Fruit fly (Drosophila melanogaster) whole organism, adult: ENCODE data around the gene CG15418.

Experiments used
- CG11617 ChIP-seq: fragments of 200-800 bp; sonication (Bioruptor generic); optimal IDR thresholded peaks from 2 replicates; lab custom pipeline; 2017; ENCODE audit warnings: mild to moderate bottlenecking, missing biosample characterization, missing genetic modification reagents, missing genetic modification characterization
- CG12768 ChIP-seq: fragments of 200-800 bp; sonication (Bioruptor generic); optimal IDR thresholded peaks from 2 replicates; lab custom pipeline; 2017; ENCODE audit warnings: missing biosample characterization, missing genetic modification characterization, mild to moderate bottlenecking, moderate library complexity, missing genetic modification reagents
- CG14711 ChIP-seq: fragments of 200-800 bp; sonication (Bioruptor generic); optimal IDR thresholded peaks from 2 replicates; lab custom pipeline; 2018; ENCODE audit warnings: missing biosample characterization, mild to moderate bottlenecking, missing genetic modification characterization, moderate library complexity
- CG1620 ChIP-seq: fragments of 200-800 bp; sonication (Bioruptor generic); optimal IDR thresholded peaks from 2 replicates; lab custom pipeline; 2016; ENCODE audit warnings: missing biosample characterization, missing genetic modification characterization
- CG33017 ChIP-seq: fragments of 200-800 bp; sonication (Bioruptor generic); optimal IDR thresholded peaks from 2 replicates; lab custom pipeline; 2018; ENCODE audit warnings: missing biosample characterization, mild to moderate bottlenecking, missing genetic modification characterization, moderate library complexity
- CG7045 ChIP-seq: fragments of 200-800 bp; sonication (Bioruptor generic); optimal IDR thresholded peaks from 2 replicates; lab custom pipeline; 2017; ENCODE audit warnings: missing biosample characterization, mild to moderate bottlenecking, missing genetic modification characterization
- Clk ChIP-seq: fragments of 200-800 bp; sonication (Bioruptor generic); optimal IDR thresholded peaks from 2 replicates; lab custom pipeline; 2017; ENCODE audit warnings: missing biosample characterization, missing genetic modification characterization
- kay ChIP-seq: fragments of 200-800 bp; sonication (Bioruptor generic); peaks from one replicate; lab custom pipeline; 2016; ENCODE audit warnings: missing biosample characterization, missing genetic modification characterization, borderline replicate concordance
- tj ChIP-seq: fragments of 200-800 bp; sonication (Bioruptor generic); optimal IDR thresholded peaks from 3 replicates; lab custom pipeline; 2017; ENCODE audit warnings: missing biosample characterization, mild to moderate bottlenecking, missing genetic modification characterization, moderate library complexity

DNA sequence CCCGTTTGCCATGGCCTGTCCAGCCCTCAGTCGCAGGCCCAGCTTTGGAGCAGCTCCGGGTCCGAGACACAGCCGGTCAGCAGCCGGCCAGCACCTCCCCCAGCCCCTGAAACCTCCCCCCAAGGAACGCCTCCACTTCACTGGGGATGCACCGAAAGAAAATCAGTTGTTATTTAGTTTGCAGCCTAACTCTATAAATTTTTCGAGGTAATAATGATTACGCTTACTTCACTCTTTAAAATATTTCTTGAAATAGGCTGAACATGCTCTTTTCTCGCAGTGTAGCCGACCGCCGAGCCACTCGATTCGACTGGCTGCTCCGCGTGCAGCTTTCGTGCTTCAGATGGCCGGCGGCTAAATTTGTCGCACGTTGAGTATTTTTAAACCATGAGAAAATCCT, 24.4 kb downstream of the CG15418 start:
- no peak for TF ChIP-seq tj (GFP tag; lab: Kevin White, UChicago)
- TF ChIP-seq CG1620 (GFP tag; lab: Kevin White, UChicago), result no peak
- no peak for TF ChIP-seq CG12768 (GFP tag; lab: Kevin White, UChicago)
- TF ChIP-seq CG33017 (tag; lab: Kevin White, UChicago), result no peak
- TF ChIP-seq kay (GFP tag; lab: Kevin White, UChicago), result no peak
- no peak for TF ChIP-seq CG14711 (tag; lab: Kevin White, UChicago)
- no peak for TF ChIP-seq CG11617 (GFP tag; lab: Kevin White, UChicago)
- no peak for TF ChIP-seq CG7045 (GFP tag; lab: Kevin White, UChicago)
- no peak for TF ChIP-seq Clk
